Fruit fly (Drosophila melanogaster): ENCODE results near the gene CG4953.

CG4953 gene

dm6 chr2L:10231510-10231909 lies 35.0 kb upstream of the CG4953 start, which contains the start of gene ova:
Gene ova, minus strand, starts transcription at chr2L:10231692.
- TF ChIP-seq CrebA (GFP tag; optimal IDR thresholded peaks at IDR 0.05; ENCODE audit: borderline replicate concordance) (no peak), Sp1 (GFP tag; optimal IDR thresholded peaks at IDR 0.05) (no peak), GATAd (GFP tag; optimal IDR thresholded peaks at IDR 0.05) (no peak), jim (GFP tag; optimal IDR thresholded peaks at IDR 0.05) (no peak), HLH106 (tag; optimal IDR thresholded peaks at IDR 0.05) (no peak), Jra (GFP tag; optimal IDR thresholded peaks at IDR 0.05) (no peak), OdsH (GFP tag; optimal IDR thresholded peaks at IDR 0.05) (no peak), dl (GFP tag; optimal IDR thresholded peaks at IDR 0.05; ENCODE audit: insufficient read depth in 1 of 2, partially characterized antibody in 2 of 2) (no peak), Dif (GFP tag; optimal IDR thresholded peaks at IDR 0.05; ENCODE audit: partially characterized antibody) (no peak), foxo (GFP tag; optimal IDR thresholded peaks at IDR 0.05) (no peak), woc (GFP tag; optimal IDR thresholded peaks at IDR 0.05) (no peak), usp (GFP tag; optimal IDR thresholded peaks at IDR 0.05) (no peak)

dm6 chr2L:10232152-10232816 lies 34.2 kb upstream of the CG4953 start, which contains the start of gene eEF1delta:
Gene eEF1delta, plus strand, starts transcription at chr2L:10232507.
- TF ChIP-seq woc (GFP tag; optimal IDR thresholded peaks at IDR 0.05) (peak; percentile 57), Myc (optimal IDR thresholded peaks at IDR 0.05) (no peak)

- no peak for TF ChIP-seq Jra (GFP tag; optimal IDR thresholded peaks at IDR 0.05)
- TF ChIP-seq woc (GFP tag; optimal IDR thresholded peaks at IDR 0.05): no peak
- TF ChIP-seq Myc (optimal IDR thresholded peaks at IDR 0.05): no peak
- TF ChIP-seq Sp1 (GFP tag; optimal IDR thresholded peaks at IDR 0.05): no peak
- TF ChIP-seq OdsH (GFP tag; optimal IDR thresholded peaks at IDR 0.05): no peak
These were observed 33.7 kb upstream of the CG4953 start for dm6 chr2L:10232827-10233226.

- no peak for TF ChIP-seq Hr78 (GFP tag; optimal IDR thresholded peaks at IDR 0.05)
- no peak for TF ChIP-seq rgr (GFP tag; optimal IDR thresholded peaks at IDR 0.05)
- TF ChIP-seq Dif (GFP tag; optimal IDR thresholded peaks at IDR 0.05; ENCODE audit: partially characterized antibody): no peak
- no peak for TF ChIP-seq Hnf4 (GFP tag; optimal IDR thresholded peaks at IDR 0.05)
- no peak for TF ChIP-seq tai (GFP tag; optimal IDR thresholded peaks at IDR 0.05)
- no peak for TF ChIP-seq Dfd (GFP tag; optimal IDR thresholded peaks at IDR 0.05)
- TF ChIP-seq woc (GFP tag; optimal IDR thresholded peaks at IDR 0.05): no peak
- TF ChIP-seq Jra (GFP tag; optimal IDR thresholded peaks at IDR 0.05): no peak
- no peak for TF ChIP-seq N (GFP tag; optimal IDR thresholded peaks at IDR 0.05)
- TF ChIP-seq usp (GFP tag; optimal IDR thresholded peaks at IDR 0.05): no peak
- TF ChIP-seq Rel (GFP tag; optimal IDR thresholded peaks at IDR 0.05): no peak
- TF ChIP-seq Rel (tag; optimal IDR thresholded peaks at IDR 0.05): no peak
- no peak for TF ChIP-seq Myc (optimal IDR thresholded peaks at IDR 0.05)
- TF ChIP-seq ey (GFP tag; optimal IDR thresholded peaks at IDR 0.05): no peak
- no peak for TF ChIP-seq GATAd (GFP tag; optimal IDR thresholded peaks at IDR 0.05)
- TF ChIP-seq CG9705 (GFP tag; optimal IDR thresholded peaks at IDR 0.05): no peak
- TF ChIP-seq dmrt93B (GFP tag; optimal IDR thresholded peaks at IDR 0.05): no peak
- TF ChIP-seq dsf (GFP tag; optimal IDR thresholded peaks at IDR 0.05; ENCODE audit: borderline replicate concordance): no peak
- TF ChIP-seq Abd-B (GFP tag; optimal IDR thresholded peaks at IDR 0.05): no peak
- TF ChIP-seq Sp1 (GFP tag; optimal IDR thresholded peaks at IDR 0.05): no peak
These were observed 28.6 kb upstream of the CG4953 start, which contains the start of gene mthl15 for dm6 chr2L:10237725-10238446. Gene mthl15, minus strand, starts transcription at chr2L:10238317.

- TF ChIP-seq brk (GFP tag; optimal IDR thresholded peaks at IDR 0.05) (no peak), pan (optimal IDR thresholded peaks at IDR 0.05) (no peak), Hnf4 (GFP tag; optimal IDR thresholded peaks at IDR 0.05) (peak; percentile 1), woc (GFP tag; optimal IDR thresholded peaks at IDR 0.05) (peak; percentile 76)
These were observed 27.5 kb upstream of the CG4953 start, which contains the start of gene me31B for dm6 chr2L:10238726-10239652. Gene me31B, plus strand, starts transcription at chr2L:10239341.

All from whole organism, wandering third instar larva.